Fruit fly (Drosophila melanogaster) ovary, adult (tissue): ENCODE data around the gene RpL32.

Experiments used
- CG17801 ChIP-seq: fragments of 200-800 bp; optimal IDR thresholded peaks from 2 replicates; lab custom pipeline; 2019; ENCODE audit warnings: missing biosample characterization, mild to moderate bottlenecking, missing genetic modification characterization, moderate library complexity; ENCODE audit not compliant: partially characterized antibody

Gene RpL32

dm6 chr3R:30059944-30060343, 14.0 kb upstream of the RpL32 start:
- no peak for TF ChIP-seq CG17801 (GFP tag; lab: Kevin White, UChicago)

- peak; percentile 12 for TF ChIP-seq CG17801 (GFP tag; lab: Kevin White, UChicago)
These were observed 12.3 kb upstream of the RpL32 start, which contains the start of gene sima for dm6 chr3R:30058057-30058868. Gene sima (plus strand): TSS chr3R:30058311.

DNA sequence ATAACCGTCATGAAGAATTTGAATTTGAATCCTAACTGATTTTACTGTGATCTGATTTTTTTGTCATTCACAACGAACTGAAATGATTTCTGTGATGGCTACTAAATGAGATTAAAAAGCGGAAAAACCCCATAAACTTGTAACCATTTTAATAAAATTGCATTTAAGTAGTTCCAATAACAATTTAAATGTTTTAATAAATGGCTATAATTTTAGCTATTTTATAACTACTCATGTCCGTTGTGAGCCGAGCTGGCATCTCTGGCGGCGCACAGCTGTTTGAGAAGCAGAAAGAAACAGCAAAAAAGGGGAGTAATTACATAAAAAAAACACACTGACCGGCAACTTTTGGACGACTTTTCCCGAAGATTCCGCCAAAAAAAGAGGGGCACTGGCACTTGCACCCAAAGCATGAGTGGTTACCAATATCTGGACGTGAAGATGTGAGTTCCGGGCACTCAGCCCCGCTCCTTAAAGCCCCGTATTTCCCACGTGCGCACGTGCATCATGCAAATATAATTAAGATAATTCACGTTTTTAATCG, 10.7 kb upstream of the RpL32 start, which contains the start of the genes CG7950 and Rpp14a:
Gene CG7950, plus strand, starts transcription at position 268 of the 544 bp plus-strand sequence.
Gene Rpp14a, plus strand, starts transcription at position 268 of the 544 bp plus-strand sequence.
- peak; percentile 90 for TF ChIP-seq CG17801 (GFP tag; lab: Kevin White, UChicago)

- TF ChIP-seq CG17801 (GFP tag; lab: Kevin White, UChicago) = peak; percentile 8
These were observed 10.1 kb upstream of the RpL32 start, which contains the start of the genes Rpp14b and spn-A for dm6 chr3R:30055915-30056544. Gene Rpp14b (plus strand): TSS chr3R:30055957. Gene spn-A (minus strand): TSS chr3R:30056037.

DNA sequence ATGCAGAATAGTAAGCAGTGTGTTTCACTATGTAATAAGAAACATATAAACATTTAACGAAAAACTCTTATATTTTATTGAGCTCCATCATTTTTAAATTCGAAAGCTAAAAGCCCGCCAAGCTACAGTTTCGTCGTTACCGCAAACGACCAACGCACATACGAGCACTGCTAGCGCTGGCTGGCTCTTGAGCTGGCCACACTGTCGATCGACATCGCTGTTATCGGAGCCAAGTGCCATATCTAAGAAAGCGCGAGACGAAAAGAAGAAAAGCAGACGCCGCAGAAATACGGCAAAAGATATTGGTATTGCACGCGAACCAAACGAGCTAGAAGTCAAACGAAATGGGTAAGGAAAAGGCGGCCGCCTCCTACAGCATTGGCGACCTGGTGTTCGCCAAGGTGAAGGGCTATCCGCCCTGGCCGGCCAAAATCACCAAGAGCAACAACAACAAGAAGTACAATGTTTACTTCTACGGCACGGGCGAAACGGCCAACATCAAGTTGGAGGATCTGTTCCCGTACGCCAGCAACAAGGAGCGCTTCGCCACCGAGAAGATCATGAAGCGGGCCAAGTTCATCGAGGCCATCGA, 6.6 kb upstream of the RpL32 start, which contains the start of gene Jasper:
Gene Jasper, plus strand, starts transcription at position 60 of the 592 bp plus-strand sequence.
- peak; percentile 41 for TF ChIP-seq CG17801 (GFP tag; lab: Kevin White, UChicago)

dm6 chr3R:30051933-30052332, 6.0 kb upstream of the RpL32 start, which contains the start of gene CG15528:
Gene CG15528 (minus strand): TSS chr3R:30052112.
- no peak for TF ChIP-seq CG17801 (GFP tag; lab: Kevin White, UChicago)

DNA sequence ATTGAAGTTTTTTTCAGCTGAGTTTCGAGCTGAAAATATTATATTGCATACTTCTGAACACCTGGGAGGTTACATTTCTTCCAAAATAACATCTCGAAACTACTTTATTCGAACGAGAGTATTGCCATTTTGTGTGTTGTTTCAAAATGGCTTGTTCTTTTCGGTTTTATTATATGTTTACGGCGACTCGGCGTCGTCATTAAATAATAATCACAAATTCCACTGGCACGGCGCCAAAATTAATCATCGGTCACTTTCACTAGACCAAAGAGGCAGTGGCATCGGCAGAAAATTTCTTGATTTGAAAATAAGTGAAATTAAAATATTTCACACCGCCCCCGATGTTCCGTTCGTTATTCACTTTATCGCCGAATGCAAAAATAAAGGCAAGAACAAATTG, 4.5 kb upstream of the RpL32 start:
- no peak for TF ChIP-seq CG17801 (GFP tag; lab: Kevin White, UChicago)

- peak; percentile 68 for TF ChIP-seq CG17801 (GFP tag; lab: Kevin White, UChicago)
These were observed 2.7 kb downstream of the RpL32 start, which contains the start of gene Sry-delta for dm6 chr3R:30043139-30043744. Gene Sry-delta (plus strand): TSS chr3R:30043341.

dm6 chr3R:30040879-30041278, 5.1 kb downstream of the RpL32 start:
- TF ChIP-seq CG17801 (GFP tag; lab: Kevin White, UChicago) = no peak

DNA sequence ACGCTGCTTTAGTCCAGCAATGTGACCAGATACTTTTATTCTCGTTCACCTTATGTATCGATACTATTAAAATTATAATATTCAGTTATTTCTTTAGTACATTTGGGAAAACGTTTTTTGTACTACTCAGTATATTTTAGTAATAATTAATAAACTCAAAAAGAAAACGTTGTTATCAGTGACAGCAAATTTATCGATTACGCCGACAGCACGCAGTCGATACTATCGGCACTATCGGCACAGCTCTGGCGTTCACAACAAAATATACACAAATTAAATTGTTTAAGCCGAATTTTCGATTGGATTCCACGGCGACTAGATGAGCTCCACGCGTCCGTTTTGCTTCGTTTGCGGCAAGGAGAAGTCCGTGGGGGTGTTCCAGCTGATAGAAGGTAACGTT, 6.5 kb downstream of the RpL32 start, which contains the start of the genes janA, Sry-alpha and Sry-beta:
Gene janA, minus strand, starts transcription at position 40 of the 400 bp plus-strand sequence.
Gene Sry-alpha, plus strand, starts transcription at position 226 of the 400 bp plus-strand sequence.
Gene Sry-beta, plus strand, starts transcription at position 226 of the 400 bp plus-strand sequence.
- no peak for TF ChIP-seq CG17801 (GFP tag; lab: Kevin White, UChicago)

DNA sequence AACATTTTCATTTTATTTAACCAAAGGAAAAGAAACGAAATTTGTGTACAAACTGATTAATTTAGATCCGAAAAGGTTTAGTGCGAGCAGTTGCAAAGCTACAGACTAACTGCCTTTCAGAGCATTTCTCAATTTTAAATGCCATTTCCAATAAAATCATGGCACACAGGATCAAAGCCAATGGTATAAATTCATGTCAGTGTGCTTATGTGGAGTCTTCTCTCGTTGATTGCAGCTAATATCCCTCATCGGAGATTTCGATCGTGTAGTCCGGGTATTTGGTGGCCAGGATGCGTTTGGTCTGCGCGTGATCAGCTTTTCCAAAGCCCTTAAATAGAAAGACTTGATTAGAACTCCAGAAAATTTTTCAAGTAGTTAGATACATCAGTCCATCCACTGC, 7.3 kb downstream of the RpL32 start, which contains the start of gene janB:
Gene janB, minus strand, starts transcription at position 101 of the 400 bp plus-strand sequence.
- TF ChIP-seq CG17801 (GFP tag; lab: Kevin White, UChicago) = no peak

DNA sequence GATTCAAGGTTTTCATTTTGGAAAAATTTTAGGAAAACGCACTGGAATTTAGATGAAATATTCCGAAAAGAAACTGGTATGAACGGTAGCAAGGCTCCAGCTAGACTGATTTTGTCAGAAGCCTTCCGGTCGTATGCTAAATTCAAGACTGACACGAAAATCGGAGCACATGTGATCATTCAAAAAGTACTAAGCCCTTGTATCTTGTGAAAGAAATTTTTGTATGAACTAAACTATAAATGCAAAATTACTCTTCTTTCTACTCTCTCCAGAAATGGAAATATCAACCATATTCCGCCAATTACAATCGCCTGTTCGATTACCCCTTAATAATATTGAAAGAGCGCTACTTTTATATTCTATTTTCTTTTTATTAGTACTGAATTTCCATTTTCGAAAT, 8.3 kb downstream of the RpL32 start, which contains the start of gene ocn:
Gene ocn, minus strand, starts transcription at position 101 of the 400 bp plus-strand sequence.
- no peak for TF ChIP-seq CG17801 (GFP tag; lab: Kevin White, UChicago)

DNA sequence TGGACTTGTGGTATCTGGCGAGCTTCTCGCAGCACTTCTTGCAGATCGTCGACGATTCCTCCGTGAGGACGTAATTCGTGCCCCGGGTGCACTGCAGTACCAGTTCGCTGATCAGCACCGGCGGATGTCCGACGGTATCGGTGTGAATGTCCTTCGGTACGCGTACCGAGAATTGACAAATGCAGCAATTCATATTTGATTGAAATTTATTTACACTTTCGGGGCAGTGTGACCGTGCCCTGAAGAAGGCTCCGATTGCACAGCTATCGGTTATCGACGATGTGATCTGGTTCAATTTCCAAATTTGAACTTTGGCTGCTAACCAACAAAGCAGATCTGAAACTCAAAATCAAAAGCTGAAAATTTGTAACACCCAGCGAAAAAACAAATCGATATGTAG, 9.4 kb downstream of the RpL32 start, which contains the start of gene ZIPIC:
Gene ZIPIC, minus strand, starts transcription at position 262 of the 400 bp plus-strand sequence.
- no peak for TF ChIP-seq CG17801 (GFP tag; lab: Kevin White, UChicago)

DNA sequence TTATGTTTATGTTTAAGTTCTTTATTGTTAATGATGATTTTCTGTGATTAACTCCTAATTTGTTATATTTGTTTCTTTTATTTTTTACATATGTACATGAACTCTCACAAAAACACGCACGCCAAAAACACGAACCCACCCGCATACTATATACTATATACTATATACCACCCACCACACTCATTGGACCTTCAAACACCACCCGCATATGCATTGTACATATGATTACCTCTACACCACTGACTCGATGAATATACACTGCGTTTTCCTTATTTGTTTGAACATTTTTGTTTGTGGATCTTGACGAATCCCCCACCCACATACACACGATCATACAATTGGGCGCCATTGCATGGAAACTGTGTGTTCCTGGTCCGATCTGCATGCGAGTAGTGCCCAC, 13.7 kb downstream of the RpL32 start:
- no peak for TF ChIP-seq CG17801 (GFP tag; lab: Kevin White, UChicago)
